Worm (Caenorhabditis elegans) whole organism, L1 larva: ENCODE data around the gene mboa-6.

Experiments
- aly-2 ChIP-seq: fragments of 150-350 bp; optimal IDR thresholded peaks from 2 replicates; lab custom pipeline; 2014; ENCODE audit warnings: missing biosample characterization, missing genetic modification characterization
- ama-1 ChIP-seq: fragments of 150-350 bp; optimal IDR thresholded peaks from 2 replicates; lab custom pipeline; 2014
- blmp-1 ChIP-seq: fragments of 150-350 bp; optimal IDR thresholded peaks from 2 replicates; lab custom pipeline; 2014; ENCODE audit warnings: missing biosample characterization, missing genetic modification characterization
- lsy-2 ChIP-seq, 2 experiments: fragments of 150-350 bp; optimal IDR thresholded peaks; 2 replicates each; lab custom pipeline; 2014; ENCODE audit warnings: missing biosample characterization in 2 of 2, missing genetic modification characterization in 2 of 2
- snpc-4 ChIP-seq: fragments of 150-350 bp; optimal IDR thresholded peaks from 2 replicates; lab custom pipeline; 2014; ENCODE audit warnings: missing biosample characterization, missing genetic modification characterization
- unc-86 ChIP-seq: sonication (generic microtip); optimal IDR thresholded peaks from 2 replicates; lab custom pipeline; 2016; ENCODE audit warnings: missing genetic modification characterization, missing compliant biosample characterization
- ztf-4 ChIP-seq: fragments of 150-350 bp; optimal IDR thresholded peaks from 2 replicates; lab custom pipeline; 2014; ENCODE audit warnings: missing biosample characterization, missing genetic modification characterization

DNA sequence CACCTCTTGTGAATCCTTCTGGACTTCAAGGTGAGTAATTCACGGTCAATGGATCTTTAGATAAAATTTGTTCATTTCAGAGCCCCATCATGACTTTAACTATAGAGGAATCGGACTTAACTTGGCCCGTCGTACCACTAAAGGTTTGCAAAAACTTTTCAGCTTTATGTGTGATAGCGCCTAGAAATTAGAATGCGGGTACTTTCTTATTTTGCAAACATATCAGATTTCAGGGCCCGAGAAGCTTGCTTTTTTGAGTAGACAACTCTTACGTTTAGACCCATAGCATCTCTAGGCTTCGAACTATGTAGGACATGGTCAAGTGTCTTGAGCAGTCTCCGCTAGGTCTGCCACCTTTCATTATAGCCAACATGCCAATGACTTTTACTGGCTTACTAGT is 15.7 kb upstream of the mboa-6 start:
- TF ChIP-seq unc-86 (tag; lab: Kevin White, UChicago) (no peak), ama-1 (lab: Kevin White, UChicago) (no peak), ztf-4 (tag; lab: Kevin White, UChicago) (no peak), snpc-4 (tag; lab: Kevin White, UChicago) (no peak), lsy-2 (tag; optimal IDR thresholded peaks at IDR 0.05; lab: Kevin White, UChicago) (no peak), aly-2 (tag; lab: Kevin White, UChicago) (no peak), blmp-1 (no peak)
